Worm (Caenorhabditis elegans) whole organism, L4 larva: ENCODE results near the gene rga-3.

Experiments used
- D1046.2 ChIP-seq: fragments of 200-800 bp; sonication (Bioruptor generic); IDR thresholded peaks from 2 replicates; pipeline ENCODE4 v1.3.6; 2022; ENCODE audit warnings: missing genetic modification characterization, missing compliant biosample characterization
- F37D6.2 ChIP-seq: sonication (generic microtip); optimal IDR thresholded peaks from 2 replicates; lab custom pipeline; 2016; ENCODE audit warnings: mild to moderate bottlenecking, missing genetic modification characterization, missing compliant biosample characterization
- F44E2.7 ChIP-seq: fragments of 200-800 bp; sonication (Bioruptor generic); IDR thresholded peaks from 2 replicates; pipeline ENCODE4 v2.1.2; 2022; ENCODE audit warnings: missing genetic modification characterization, missing compliant biosample characterization
- F49E8.2 ChIP-seq: sonication (generic microtip); optimal IDR thresholded peaks from 2 replicates; lab custom pipeline; 2016; ENCODE audit warnings: missing compliant biosample characterization, mild to moderate bottlenecking, missing genetic modification characterization, borderline replicate concordance
- T26A8.4 ChIP-seq: fragments of 200-800 bp; sonication (Bioruptor generic); IDR thresholded peaks from 2 replicates; pipeline ENCODE4 v1.3.6; 2022; ENCODE audit warnings: missing genetic modification characterization, missing compliant biosample characterization
- Y105C5A.15 ChIP-seq: fragments of 200-800 bp; sonication (Bioruptor generic); IDR thresholded peaks from 2 replicates; pipeline ENCODE4 v1.3.6; 2022; ENCODE audit warnings: missing genetic modification characterization, missing compliant biosample characterization
- Y48G9A.11 ChIP-seq: fragments of 200-800 bp; sonication (Bioruptor generic); IDR thresholded peaks from 2 replicates; pipeline ENCODE4 v1.3.6; 2022; ENCODE audit warnings: missing genetic modification reagents, missing genetic modification characterization, missing compliant biosample characterization
- ceh-20 ChIP-seq: fragments of 200-800 bp; sonication (Bioruptor generic); IDR thresholded peaks from 2 replicates; pipeline ENCODE4 v1.3.6; 2022; ENCODE audit warnings: missing genetic modification reagents, missing genetic modification characterization, missing compliant biosample characterization
- ceh-28 ChIP-seq: fragments of 150-350 bp; optimal IDR thresholded peaks from 2 replicates; lab custom pipeline; 2014; ENCODE audit warnings: missing biosample characterization, missing genetic modification reagents, missing genetic modification characterization
- ceh-44 ChIP-seq: fragments of 200-800 bp; sonication (Bioruptor generic); IDR thresholded peaks from 2 replicates; pipeline ENCODE4 v1.3.6; 2022; ENCODE audit warnings: missing genetic modification reagents, missing genetic modification characterization, missing compliant biosample characterization
- ces-1 ChIP-seq: fragments of 150-350 bp; sonication (generic microtip); optimal IDR thresholded peaks from 4 replicates; lab custom pipeline; 2014; ENCODE audit warnings: missing biosample characterization, missing genetic modification reagents, missing genetic modification characterization
- ctbp-1 ChIP-seq: fragments of 200-800 bp; sonication (Bioruptor generic); IDR thresholded peaks from 2 replicates; pipeline ENCODE4 v1.3.6; 2022; ENCODE audit warnings: missing genetic modification reagents, missing genetic modification characterization, missing compliant biosample characterization
- daf-19 ChIP-seq: fragments of 200-800 bp; sonication (Bioruptor generic); conservative IDR thresholded peaks from 2 replicates; pipeline ENCODE4 v1.3.6; 2022; ENCODE audit warnings: missing genetic modification characterization, missing compliant biosample characterization
- daf-8 ChIP-seq: fragments of 200-800 bp; sonication (Bioruptor generic); IDR thresholded peaks from 2 replicates; pipeline ENCODE4 v1.3.6; 2022; ENCODE audit warnings: missing genetic modification characterization, missing compliant biosample characterization
- dmd-6 ChIP-seq: fragments of 200-800 bp; sonication (Bioruptor generic); IDR thresholded peaks from 2 replicates; pipeline ENCODE4 v1.3.6; 2022; ENCODE audit warnings: missing genetic modification reagents, missing genetic modification characterization, missing compliant biosample characterization
- dmd-9 ChIP-seq: fragments of 200-800 bp; sonication (Bioruptor generic); IDR thresholded peaks from 2 replicates; pipeline ENCODE4 v1.3.6; 2022; ENCODE audit warnings: missing genetic modification reagents, missing genetic modification characterization, missing compliant biosample characterization
- dpl-1 ChIP-seq: fragments of 150-350 bp; optimal IDR thresholded peaks from 2 replicates; lab custom pipeline; 2014; ENCODE audit warnings: missing biosample characterization, missing genetic modification reagents, missing genetic modification characterization
- duxl-1 ChIP-seq: sonication (generic microtip); optimal IDR thresholded peaks from 2 replicates; lab custom pipeline; 2016; ENCODE audit warnings: mild to moderate bottlenecking, missing genetic modification characterization, moderate library complexity, missing compliant biosample characterization; ENCODE audit not compliant: poor library complexity
- dve-1 ChIP-seq: sonication (generic microtip); optimal IDR thresholded peaks from 2 replicates; lab custom pipeline; 2017; ENCODE audit warnings: antibody characterized with exemption, mild to moderate bottlenecking, missing genetic modification characterization, missing compliant biosample characterization; ENCODE audit not compliant: insufficient read depth
- egl-27 ChIP-seq: sonication (generic microtip); optimal IDR thresholded peaks from 3 replicates; lab custom pipeline; 2017; ENCODE audit warnings: missing biosample characterization, missing genetic modification reagents, missing genetic modification characterization
- egl-43 ChIP-seq: fragments of 200-800 bp; sonication (Bioruptor generic); IDR thresholded peaks from 2 replicates; pipeline ENCODE4 v1.3.6; 2022; ENCODE audit warnings: missing genetic modification reagents, missing genetic modification characterization, missing compliant biosample characterization
- fkh-10 ChIP-seq: fragments of 150-350 bp; optimal IDR thresholded peaks from 2 replicates; lab custom pipeline; 2014; ENCODE audit warnings: missing biosample characterization, missing genetic modification reagents, missing genetic modification characterization
- fos-1 ChIP-seq: fragments of 150-350 bp; optimal IDR thresholded peaks from 2 replicates; lab custom pipeline; 2014; ENCODE audit warnings: missing biosample characterization, missing genetic modification characterization
- hlh-11 ChIP-seq: fragments of 200-800 bp; sonication (Bioruptor generic); optimal IDR thresholded peaks from 2 replicates; lab custom pipeline; 2018; ENCODE audit warnings: mild to moderate bottlenecking, missing genetic modification characterization, missing compliant biosample characterization
- hmg-1.1 ChIP-seq: fragments of 200-800 bp; sonication (Bioruptor generic); IDR thresholded peaks from 2 replicates; pipeline ENCODE4 v1.3.6; 2022; ENCODE audit warnings: missing genetic modification reagents, missing genetic modification characterization, missing compliant biosample characterization
- jun-1 ChIP-seq: fragments of 150-350 bp; optimal IDR thresholded peaks from 2 replicates; lab custom pipeline; 2014; ENCODE audit warnings: missing biosample characterization, missing genetic modification reagents, missing genetic modification characterization
- lin-1 ChIP-seq: fragments of 200-800 bp; sonication (Bioruptor generic); IDR thresholded peaks from 2 replicates; pipeline ENCODE4 v1.3.6; 2022; ENCODE audit warnings: missing genetic modification reagents, missing genetic modification characterization, missing compliant biosample characterization
- lin-38 ChIP-seq: fragments of 200-800 bp; sonication (Bioruptor generic); IDR thresholded peaks from 2 replicates; pipeline ENCODE4 v1.3.6; 2022; ENCODE audit warnings: missing genetic modification reagents, missing genetic modification characterization, missing compliant biosample characterization
- lsy-2 ChIP-seq, 2 experiments: fragments of 150-350 bp in 1 of 2; sonication (generic microtip) in 1 of 2; optimal IDR thresholded peaks; 2 replicates each; lab custom pipeline; 2014 to 2017; ENCODE audit warnings: missing biosample characterization in 2 of 2, missing genetic modification characterization in 2 of 2
- mdl-1 ChIP-seq, 2 experiments: fragments of 150-350 bp in 1 of 2; sonication (generic microtip) in 1 of 2; optimal IDR thresholded peaks; 2 replicates each; lab custom pipeline; 2014 to 2017; ENCODE audit warnings: missing biosample characterization in 2 of 2, missing genetic modification characterization in 2 of 2
- mxl-2 ChIP-seq: fragments of 200-800 bp; sonication (Bioruptor generic); conservative IDR thresholded peaks from 2 replicates; pipeline ENCODE4 v1.3.6; 2022; ENCODE audit warnings: missing genetic modification reagents, missing genetic modification characterization, missing compliant biosample characterization
- nhr-102 ChIP-seq: sonication (generic microtip); optimal IDR thresholded peaks from 2 replicates; lab custom pipeline; 2016; ENCODE audit warnings: mild to moderate bottlenecking, missing genetic modification characterization, moderate library complexity, missing compliant biosample characterization
- nhr-11 ChIP-seq: fragments of 150-350 bp; optimal IDR thresholded peaks from 2 replicates; lab custom pipeline; 2014; ENCODE audit warnings: missing biosample characterization, missing genetic modification characterization
- nhr-42 ChIP-seq: fragments of 200-800 bp; sonication (Bioruptor generic); IDR thresholded peaks from 2 replicates; pipeline ENCODE4 v1.3.6; 2022; ENCODE audit warnings: missing genetic modification characterization, missing compliant biosample characterization
- nhr-77 ChIP-seq: fragments of 150-350 bp; optimal IDR thresholded peaks from 2 replicates; lab custom pipeline; 2014; ENCODE audit warnings: missing biosample characterization, missing genetic modification characterization
- php-3 ChIP-seq: fragments of 200-800 bp; sonication (Bioruptor generic); IDR thresholded peaks from 2 replicates; pipeline ENCODE4 v1.3.6; 2022; ENCODE audit warnings: missing genetic modification reagents, missing genetic modification characterization, missing compliant biosample characterization
- skn-1 ChIP-seq: fragments of 150-350 bp; optimal IDR thresholded peaks from 2 replicates; lab custom pipeline; 2014; ENCODE audit warnings: missing biosample characterization, missing genetic modification characterization
- snpc-1.2 ChIP-seq: fragments of 200-800 bp; sonication (Bioruptor generic); IDR thresholded peaks from 2 replicates; pipeline ENCODE4 v1.3.6; 2022; ENCODE audit warnings: missing genetic modification reagents, missing genetic modification characterization, missing compliant biosample characterization
- snpc-4 ChIP-seq: fragments of 150-350 bp; optimal IDR thresholded peaks from 2 replicates; lab custom pipeline; 2014; ENCODE audit warnings: missing biosample characterization, missing genetic modification characterization
- spr-1 ChIP-seq: sonication (generic microtip); optimal IDR thresholded peaks from 2 replicates; lab custom pipeline; 2016; ENCODE audit warnings: mild to moderate bottlenecking, missing genetic modification characterization, missing compliant biosample characterization
- tra-1 ChIP-seq: fragments of 200-800 bp; sonication (Bioruptor generic); IDR thresholded peaks from 2 replicates; pipeline ENCODE4 v1.3.6; 2022; ENCODE audit warnings: missing genetic modification reagents, missing genetic modification characterization, missing compliant biosample characterization
- unc-130 ChIP-seq: sonication (generic microtip); optimal IDR thresholded peaks from 2 replicates; lab custom pipeline; 2016; ENCODE audit warnings: missing genetic modification reagents, missing genetic modification characterization, missing compliant biosample characterization
- unc-39 ChIP-seq: sonication (generic microtip); optimal IDR thresholded peaks from 2 replicates; lab custom pipeline; 2017; ENCODE audit warnings: missing biosample characterization, missing genetic modification characterization
- unc-62 ChIP-seq, 3 experiments: fragments of 150-350 bp in 1 of 3; sonication (generic microtip); optimal IDR thresholded peaks in 2 of 3; peaks in 1 of 3; 1 replicate in 1 of 3; 2 replicates in 2 of 3; lab custom pipeline; 2014 to 2017; ENCODE audit warnings: missing biosample characterization in 3 of 3, missing genetic modification characterization in 3 of 3, missing genetic modification reagents in 3 of 3, missing genotype in 1 of 3
- zfp-2 ChIP-seq: sonication (generic microtip); optimal IDR thresholded peaks from 2 replicates; lab custom pipeline; 2016; ENCODE audit warnings: mild to moderate bottlenecking, missing genetic modification characterization, missing compliant biosample characterization

Gene rga-3

DNA sequence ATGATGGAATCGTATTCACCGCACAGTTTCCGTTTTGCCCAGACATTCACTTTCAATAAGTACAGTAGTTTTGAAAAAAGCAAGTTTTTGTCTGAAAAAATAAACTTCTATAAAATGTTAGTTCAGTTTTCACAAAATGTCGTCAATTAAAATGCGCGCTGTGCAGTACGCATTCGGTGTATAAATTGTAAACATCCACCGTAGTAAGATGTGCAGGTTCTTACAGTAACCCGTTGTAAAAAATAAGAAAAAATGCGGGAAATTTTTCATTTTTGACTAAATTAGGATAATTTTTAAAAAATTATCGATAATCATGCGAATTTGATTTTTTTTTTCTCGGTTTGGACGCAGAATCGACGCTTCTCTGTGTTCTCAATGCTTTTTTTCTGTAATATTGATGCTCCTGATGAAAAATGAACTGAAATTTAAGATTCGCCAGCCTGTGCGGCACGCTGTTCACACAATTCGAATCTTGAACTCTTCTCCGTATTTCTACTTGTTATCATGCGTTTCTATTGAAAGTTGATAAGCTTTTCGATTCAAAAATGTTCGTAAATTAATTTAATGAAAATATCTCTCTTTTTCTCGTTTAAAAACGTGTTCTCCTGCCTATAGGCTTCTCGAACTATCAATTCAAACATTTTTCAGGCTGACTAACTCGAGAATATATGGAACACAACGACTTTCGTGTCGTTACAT, at the start of gene rga-3:
rga-3 (plus strand) TSS at position 649 of the 699 bp plus-strand sequence.
- no peak for TF ChIP-seq nhr-42 (GFP tag; lab: Robert Waterston, UW)
- 0 out of 2 replicates have a peak, but pooled peaks have one; percentile 12 for TF ChIP-seq ceh-44
- TF ChIP-seq daf-8 (GFP tag; lab: Robert Waterston, UW) = no peak
- no peak for TF ChIP-seq hmg-1.1 (GFP tag; lab: Robert Waterston, UW)
- TF ChIP-seq php-3 (GFP tag; lab: Robert Waterston, UW) = no peak
- no peak for TF ChIP-seq dmd-6
- TF ChIP-seq snpc-4 (tag; lab: Kevin White, UChicago) = no peak
- TF ChIP-seq fkh-10 (GFP tag; lab: Kevin White, UChicago) = no peak
- TF ChIP-seq ceh-28 (tag; lab: Kevin White, UChicago) = no peak
- TF ChIP-seq nhr-102 (tag; lab: Kevin White, UChicago) = no peak
- TF ChIP-seq ces-1 = no peak
- no peak for TF ChIP-seq ceh-20 (GFP tag; lab: Robert Waterston, UW)
- TF ChIP-seq F49E8.2 (tag; lab: Kevin White, UChicago) = peak; percentile 95
- peak; percentile 80 for TF ChIP-seq lin-38 (GFP tag; lab: Robert Waterston, UW)
- TF ChIP-seq unc-39 (tag; lab: Kevin White, UChicago) = no peak
- TF ChIP-seq D1046.2 (GFP tag; lab: Robert Waterston, UW) = no peak
- peak; percentile 97 for TF ChIP-seq unc-130 (GFP tag; lab: Kevin White, UChicago)
- no peak for TF ChIP-seq T26A8.4 (GFP tag; lab: Robert Waterston, UW)
- peak in 1 of 2 experiments; percentile 34 for TF ChIP-seq unc-62 (GFP tag; optimal IDR thresholded peaks at IDR 0.05 in 1 of 2; lab: Kevin White, UChicago)
- no peak for TF ChIP-seq unc-62 (tag; optimal IDR thresholded peaks at IDR 0.05; lab: Kevin White, UChicago)
- no peak for TF ChIP-seq nhr-77 (tag; lab: Kevin White, UChicago)
- no peak for TF ChIP-seq nhr-11 (tag; lab: Kevin White, UChicago)
- TF ChIP-seq snpc-1.2 (GFP tag; lab: Robert Waterston, UW) = peak; percentile 76
- no peak for TF ChIP-seq skn-1 (tag; lab: Kevin White, UChicago)
- peak; percentile 97 for TF ChIP-seq Y48G9A.11 (GFP tag; lab: Robert Waterston, UW)
- TF ChIP-seq tra-1 (GFP tag; lab: Robert Waterston, UW) = no peak
- TF ChIP-seq Y105C5A.15 (GFP tag; lab: Robert Waterston, UW) = no peak
- TF ChIP-seq daf-19 (GFP tag; lab: Robert Waterston, UW) = no peak
- TF ChIP-seq mxl-2 (GFP tag; lab: Robert Waterston, UW) = no peak

DNA sequence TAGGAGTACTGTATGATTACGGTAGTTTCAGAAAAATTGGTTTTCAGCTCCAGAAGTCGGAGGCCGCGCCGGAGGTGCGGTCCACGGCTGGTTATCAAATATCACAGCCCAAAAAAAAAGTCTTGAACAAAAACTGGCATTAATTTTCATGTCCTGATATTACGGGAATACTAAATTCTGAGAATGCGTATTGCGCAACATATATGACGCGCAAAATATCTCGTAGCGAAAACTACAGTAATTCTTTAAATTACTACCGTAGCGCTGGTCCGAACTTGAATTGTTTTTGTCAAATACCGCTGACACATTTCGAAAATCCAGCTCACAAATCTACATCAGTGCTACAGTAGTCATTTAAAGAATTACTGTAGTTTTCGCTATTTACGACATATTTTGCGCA, 48.7 kb upstream of the rga-3 start:
- no peak for TF ChIP-seq zfp-2 (tag; lab: Kevin White, UChicago)
- TF ChIP-seq mdl-1 (tag; optimal IDR thresholded peaks at IDR 0.05; lab: Kevin White, UChicago) = no peak
- TF ChIP-seq unc-62 (GFP tag; optimal IDR thresholded peaks at IDR 0.05 in 1 of 2; lab: Kevin White, UChicago) = peak in 1 of 2 experiments; percentile 55
- TF ChIP-seq unc-62 (tag; optimal IDR thresholded peaks at IDR 0.05; lab: Kevin White, UChicago) = no peak

DNA sequence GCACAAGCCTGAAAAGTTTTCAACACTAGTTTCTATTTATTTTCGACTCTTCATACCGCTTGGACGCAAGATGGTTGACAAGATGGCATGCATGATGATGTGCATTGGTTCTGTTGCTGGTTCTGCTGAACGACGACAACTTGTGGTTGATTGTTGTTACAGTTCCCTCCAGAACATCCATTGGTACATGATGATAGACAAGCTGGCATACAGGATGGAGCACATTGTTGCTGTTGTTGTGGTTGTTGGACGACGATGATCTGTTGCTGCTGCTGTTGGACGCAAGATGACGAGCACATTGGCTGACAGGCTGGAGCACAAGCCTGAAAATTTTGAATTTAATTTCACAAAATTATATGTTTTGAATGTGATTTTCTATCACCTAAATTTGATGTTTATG, 45.4 kb upstream of the rga-3 start:
- TF ChIP-seq egl-43 (GFP tag; lab: Robert Waterston, UW) (no peak), ctbp-1 (no peak), dmd-9 (GFP tag; lab: Robert Waterston, UW) (no peak), dpl-1 (GFP tag; lab: Kevin White, UChicago) (no peak), spr-1 (no peak), lsy-2 (tag; optimal IDR thresholded peaks at IDR 0.05; lab: Kevin White, UChicago) (no peak), lin-1 (GFP tag; lab: Robert Waterston, UW) (no peak), egl-27 (tag; lab: Kevin White, UChicago) (no peak), Y105C5A.15 (GFP tag; lab: Robert Waterston, UW) (no peak), F44E2.7 (GFP tag; lab: Robert Waterston, UW) (no peak), ceh-28 (tag; lab: Kevin White, UChicago) (no peak), jun-1 (tag; lab: Kevin White, UChicago) (no peak), fos-1 (tag; lab: Kevin White, UChicago) (no peak), F37D6.2 (tag; lab: Kevin White, UChicago) (no peak), hlh-11 (tag; lab: Kevin White, UChicago) (no peak), duxl-1 (no peak), F49E8.2 (tag; lab: Kevin White, UChicago) (no peak), dve-1 (tag; lab: Kevin White, UChicago) (no peak)
- TF ChIP-seq, all 104 proteins: peak for 0
